Worm (Caenorhabditis elegans) whole organism, midembryonic: ENCODE data around the gene grl-13.

ENCODE experiments used
- T22C8.4 ChIP-seq: fragments of 200-800 bp; sonication (Bioruptor generic); IDR thresholded peaks from 2 replicates; pipeline ENCODE4 v1.3.6; 2022; ENCODE audit warnings: missing genetic modification characterization, missing compliant biosample characterization
- cog-1 ChIP-seq: sonication (generic microtip); optimal IDR thresholded peaks from 2 replicates; lab custom pipeline; 2016; ENCODE audit warnings: missing genetic modification characterization, missing compliant biosample characterization
- flt-1 ChIP-seq: fragments of 200-800 bp; sonication (Bioruptor generic); IDR thresholded peaks from 2 replicates; pipeline ENCODE4 v1.3.6; 2022; ENCODE audit warnings: missing genetic modification characterization, missing compliant biosample characterization
- med-1 ChIP-seq: sonication (generic microtip); optimal IDR thresholded peaks from 2 replicates; lab custom pipeline; 2017; ENCODE audit warnings: missing genetic modification characterization, mild to moderate bottlenecking, missing compliant biosample characterization, antibody characterized with exemption, missing genetic modification reagents; ENCODE audit not compliant: insufficient read depth
- ref-1 ChIP-seq: fragments of 200-800 bp; sonication (Bioruptor generic); conservative IDR thresholded peaks from 2 replicates; pipeline ENCODE4 v1.3.6; 2022; ENCODE audit warnings: missing genetic modification reagents, missing genetic modification characterization, missing compliant biosample characterization
- ztf-23 ChIP-seq: fragments of 200-800 bp; sonication (Bioruptor generic); IDR thresholded peaks from 2 replicates; pipeline ENCODE4 v1.3.6; 2022; ENCODE audit warnings: missing genetic modification reagents, missing genetic modification characterization, missing compliant biosample characterization
- ztf-29 ChIP-seq: fragments of 200-800 bp; sonication (Bioruptor generic); IDR thresholded peaks from 2 replicates; pipeline ENCODE4 v1.3.6; 2022; ENCODE audit warnings: missing genetic modification reagents, missing genetic modification characterization, missing compliant biosample characterization

ce11 chrV:4407519-4407918, 43.1 kb upstream of the grl-13 start, which contains the start of gene nhr-118:
- TF ChIP-seq T22C8.4 (GFP tag; lab: Robert Waterston, UW): no peak
- TF ChIP-seq ztf-23 (GFP tag; lab: Robert Waterston, UW): no peak
- TF ChIP-seq ref-1 (GFP tag; lab: Robert Waterston, UW): no peak
- no peak for TF ChIP-seq flt-1 (GFP tag; lab: Robert Waterston, UW)
- no peak for TF ChIP-seq med-1
- no peak for TF ChIP-seq ztf-29 (GFP tag; lab: Robert Waterston, UW)
- no peak for TF ChIP-seq cog-1 (tag; lab: Kevin White, UChicago)
